Worm (Caenorhabditis elegans) whole organism, early embryonic: Measurements from ENCODE around the gene stc-1.

Experiments
- aly-1 ChIP-seq: sonication (generic microtip); optimal IDR thresholded peaks from 2 replicates; lab custom pipeline; 2016; ENCODE audit warnings: missing genetic modification characterization, missing compliant biosample characterization
- ama-1 ChIP-seq: fragments of 150-350 bp; optimal IDR thresholded peaks from 2 replicates; lab custom pipeline; 2014
- flt-1 ChIP-seq: fragments of 200-800 bp; sonication (Bioruptor generic); IDR thresholded peaks from 2 replicates; pipeline ENCODE4 v1.3.6; 2022; ENCODE audit warnings: missing genetic modification characterization, missing compliant biosample characterization
- hmg-4 ChIP-seq: fragments of 200-800 bp; sonication (Bioruptor generic); optimal IDR thresholded peaks from 2 replicates; lab custom pipeline; 2018; ENCODE audit warnings: mild to moderate bottlenecking, missing genetic modification characterization, missing compliant biosample characterization
- hnd-1 ChIP-seq: sonication (generic microtip); optimal IDR thresholded peaks from 2 replicates; lab custom pipeline; 2016; ENCODE audit warnings: missing genetic modification characterization, missing compliant biosample characterization
- pes-1 ChIP-seq: fragments of 200-800 bp; sonication (Bioruptor generic); IDR thresholded peaks from 2 replicates; pipeline ENCODE4 v1.3.6; 2022; ENCODE audit warnings: missing genetic modification reagents, missing genetic modification characterization, missing compliant biosample characterization
- scrt-1 ChIP-seq: fragments of 200-800 bp; sonication (Bioruptor generic); IDR thresholded peaks from 2 replicates; pipeline ENCODE4 v1.3.6; 2022; ENCODE audit warnings: missing genetic modification characterization, missing compliant biosample characterization
- sea-1 ChIP-seq: fragments of 200-800 bp; sonication (Bioruptor generic); conservative IDR thresholded peaks from 2 replicates; pipeline ENCODE4 v1.3.6; 2022; ENCODE audit warnings: missing genetic modification characterization, missing compliant biosample characterization
- tbx-11 ChIP-seq: fragments of 200-800 bp; sonication (Bioruptor generic); IDR thresholded peaks from 2 replicates; pipeline ENCODE4 v1.3.6; 2022; ENCODE audit warnings: missing genetic modification characterization, missing compliant biosample characterization

- no peak for TF ChIP-seq scrt-1 (GFP tag; lab: Robert Waterston, UW)
- no peak for TF ChIP-seq ama-1 (lab: Kevin White, UChicago)
- no peak for TF ChIP-seq pes-1 (GFP tag; lab: Robert Waterston, UW)
- no peak for TF ChIP-seq tbx-11 (GFP tag; lab: Robert Waterston, UW)
- no peak for TF ChIP-seq flt-1 (GFP tag; lab: Robert Waterston, UW)
- no peak for TF ChIP-seq hmg-4 (GFP tag; lab: Kevin White, UChicago)
- no peak for TF ChIP-seq aly-1
- no peak for TF ChIP-seq hnd-1 (tag; lab: Kevin White, UChicago)
- no peak for TF ChIP-seq sea-1 (GFP tag; lab: Robert Waterston, UW)
These were observed 44.6 kb upstream of the stc-1 start for ce11 chrII:8610585-8610984.
